Worm (Caenorhabditis elegans) whole organism, L2 larva: ENCODE data around the gene enu-3.2.

ENCODE experiments used
- C34F6.9 ChIP-seq: fragments of 150-350 bp; optimal IDR thresholded peaks from 2 replicates; lab custom pipeline; 2014; ENCODE audit warnings: missing biosample characterization, missing genetic modification characterization
- F13H6.1 ChIP-seq: sonication (generic microtip); optimal IDR thresholded peaks from 2 replicates; lab custom pipeline; 2016; ENCODE audit warnings: missing genetic modification characterization, missing compliant biosample characterization
- ZK546.5 ChIP-seq: sonication (generic microtip); optimal IDR thresholded peaks from 2 replicates; lab custom pipeline; 2017; ENCODE audit warnings: missing biosample characterization, missing genetic modification characterization
- alr-1 ChIP-seq: fragments of 150-350 bp; optimal IDR thresholded peaks from 2 replicates; lab custom pipeline; 2014; ENCODE audit warnings: missing biosample characterization, missing genetic modification characterization
- aly-2 ChIP-seq: fragments of 150-350 bp; optimal IDR thresholded peaks from 2 replicates; lab custom pipeline; 2014; ENCODE audit warnings: missing biosample characterization, missing genetic modification characterization
- ceh-82 ChIP-seq: fragments of 150-350 bp; optimal IDR thresholded peaks from 2 replicates; lab custom pipeline; 2014; ENCODE audit warnings: missing biosample characterization, missing genetic modification characterization
- crh-2 ChIP-seq: sonication (generic microtip); optimal IDR thresholded peaks from 2 replicates; lab custom pipeline; 2017; ENCODE audit warnings: missing biosample characterization, missing genetic modification characterization
- dmd-4 ChIP-seq: sonication (generic microtip); optimal IDR thresholded peaks from 2 replicates; lab custom pipeline; 2017; ENCODE audit warnings: missing biosample characterization, missing genetic modification characterization
- elt-1 ChIP-seq: fragments of 150-350 bp; optimal IDR thresholded peaks from 2 replicates; lab custom pipeline; 2014; ENCODE audit warnings: missing biosample characterization, missing genetic modification characterization
- elt-3 ChIP-seq: sonication (generic microtip); optimal IDR thresholded peaks from 2 replicates; lab custom pipeline; 2017; ENCODE audit warnings: missing biosample characterization, missing genetic modification characterization
- fos-1 ChIP-seq: fragments of 150-350 bp; optimal IDR thresholded peaks from 2 replicates; lab custom pipeline; 2014; ENCODE audit warnings: missing biosample characterization, missing genetic modification characterization
- gmeb-1 ChIP-seq: fragments of 150-350 bp; optimal IDR thresholded peaks from 2 replicates; lab custom pipeline; 2014; ENCODE audit warnings: missing biosample characterization, missing genetic modification characterization
- lin-11 ChIP-seq: fragments of 150-350 bp; sonication (generic microtip); optimal IDR thresholded peaks from 2 replicates; lab custom pipeline; 2014; ENCODE audit warnings: missing biosample characterization, missing genetic modification characterization, inconsistent platforms, mixed read lengths
- lin-39 ChIP-seq: fragments of 150-350 bp; optimal IDR thresholded peaks from 2 replicates; lab custom pipeline; 2014; ENCODE audit warnings: missing biosample characterization, missing genetic modification reagents, missing genetic modification characterization
- lsy-2 ChIP-seq, 2 experiments: fragments of 150-350 bp in 1 of 2; sonication (generic microtip) in 1 of 2; optimal IDR thresholded peaks; 2 replicates each; lab custom pipeline; 2014 to 2017; ENCODE audit warnings: missing biosample characterization in 2 of 2, missing genetic modification characterization in 2 of 2
- mdl-1 ChIP-seq, 2 experiments: fragments of 150-350 bp in 1 of 2; sonication (generic microtip) in 1 of 2; optimal IDR thresholded peaks; 2 replicates each; lab custom pipeline; 2017; ENCODE audit warnings: missing biosample characterization in 2 of 2, missing genetic modification characterization in 2 of 2
- nhr-10 ChIP-seq: sonication (generic microtip); optimal IDR thresholded peaks from 2 replicates; lab custom pipeline; 2017; ENCODE audit warnings: missing biosample characterization, missing genetic modification characterization
- nhr-11 ChIP-seq: fragments of 150-350 bp; optimal IDR thresholded peaks from 2 replicates; lab custom pipeline; 2014; ENCODE audit warnings: missing biosample characterization, missing genetic modification characterization
- nhr-21 ChIP-seq: fragments of 150-350 bp; optimal IDR thresholded peaks from 2 replicates; lab custom pipeline; 2014; ENCODE audit warnings: missing biosample characterization, missing genetic modification characterization
- nhr-23 ChIP-seq: fragments of 150-350 bp; optimal IDR thresholded peaks from 2 replicates; lab custom pipeline; 2014; ENCODE audit warnings: missing biosample characterization, missing genetic modification reagents, missing genetic modification characterization
- nhr-77 ChIP-seq: fragments of 150-350 bp; optimal IDR thresholded peaks from 2 replicates; lab custom pipeline; 2014; ENCODE audit warnings: missing biosample characterization, missing genetic modification characterization
- sem-4 ChIP-seq: fragments of 150-350 bp; optimal IDR thresholded peaks from 2 replicates; lab custom pipeline; 2014; ENCODE audit warnings: missing biosample characterization, missing genetic modification reagents, missing genetic modification characterization
- skn-1 ChIP-seq: sonication (generic microtip); optimal IDR thresholded peaks from 2 replicates; lab custom pipeline; 2017; ENCODE audit warnings: missing biosample characterization, missing genetic modification characterization
- sma-3 ChIP-seq: sonication (generic microtip); optimal IDR thresholded peaks from 2 replicates; lab custom pipeline; 2016; ENCODE audit warnings: missing genetic modification reagents, missing genetic modification characterization, missing compliant biosample characterization
- sma-9 ChIP-seq, 2 experiments: fragments of 150-350 bp in 1 of 2; sonication (generic microtip) in 1 of 2; optimal IDR thresholded peaks; 2 replicates each; lab custom pipeline; 2014 to 2016; ENCODE audit warnings: missing genetic modification characterization in 2 of 2, mild to moderate bottlenecking in 1 of 2, missing biosample characterization in 1 of 2, missing compliant biosample characterization in 1 of 2, missing genetic modification reagents in 1 of 2, moderate library complexity in 1 of 2
- snpc-4 ChIP-seq: fragments of 150-350 bp; optimal IDR thresholded peaks from 2 replicates; lab custom pipeline; 2014; ENCODE audit warnings: missing biosample characterization, missing genetic modification characterization
- unc-55 ChIP-seq: fragments of 150-350 bp; sonication (generic microtip); optimal IDR thresholded peaks from 3 replicates; lab custom pipeline; 2014; ENCODE audit warnings: missing biosample characterization, missing genetic modification reagents, missing genetic modification characterization
- unc-62 ChIP-seq: fragments of 150-350 bp; optimal IDR thresholded peaks from 2 replicates; lab custom pipeline; 2014; ENCODE audit warnings: missing biosample characterization, missing genetic modification reagents, missing genetic modification characterization
- zag-1 ChIP-seq: fragments of 150-350 bp; optimal IDR thresholded peaks from 2 replicates; lab custom pipeline; 2014; ENCODE audit warnings: missing biosample characterization, missing genetic modification characterization
- ztf-1 ChIP-seq: fragments of 200-800 bp; sonication (Bioruptor generic); conservative IDR thresholded peaks from 2 replicates; pipeline ENCODE4 v1.3.6; 2022; ENCODE audit warnings: missing genetic modification characterization, missing compliant biosample characterization
- ztf-11 ChIP-seq: sonication (generic microtip); optimal IDR thresholded peaks from 2 replicates; lab custom pipeline; 2017; ENCODE audit warnings: missing biosample characterization, missing genetic modification characterization

enu-3.2 gene

ce11 chrIII:4811195-4811594, 26.2 kb upstream of the enu-3.2 start, which contains the start of gene C38D4.7:
TSS of gene C38D4.7 (minus strand) at chrIII:4811295.
- no peak for TF ChIP-seq C34F6.9
- TF ChIP-seq alr-1 (tag; lab: Kevin White, UChicago) = no peak
- no peak for TF ChIP-seq sem-4 (tag; lab: Kevin White, UChicago)
- TF ChIP-seq ceh-82 (tag; lab: Kevin White, UChicago) = no peak
- no peak for TF ChIP-seq F13H6.1 (tag; lab: Kevin White, UChicago)
- TF ChIP-seq dmd-4 (tag; lab: Kevin White, UChicago) = no peak
- TF ChIP-seq lsy-2 (tag; optimal IDR thresholded peaks at IDR 0.05; lab: Kevin White, UChicago) = no peak
- no peak for TF ChIP-seq nhr-23 (tag; lab: Kevin White, UChicago)
- no peak for TF ChIP-seq crh-2 (tag; lab: Kevin White, UChicago)
- TF ChIP-seq gmeb-1 (tag; lab: Kevin White, UChicago) = no peak
- no peak for TF ChIP-seq ztf-1 (GFP tag; lab: Robert Waterston, UW)
- TF ChIP-seq lin-11 (tag; lab: Kevin White, UChicago) = no peak
- TF ChIP-seq sma-3 (GFP tag; lab: Kevin White, UChicago) = no peak

ce11 chrIII:4809526-4810153, 24.6 kb upstream of the enu-3.2 start, which contains the start of gene pal-1:
TSS of gene pal-1 (minus strand) at chrIII:4809576.
- TF ChIP-seq C34F6.9 = no peak
- no peak for TF ChIP-seq snpc-4 (tag; lab: Kevin White, UChicago)
- TF ChIP-seq nhr-21 = no peak
- TF ChIP-seq ztf-1 (GFP tag; lab: Robert Waterston, UW) = no peak
- no peak for TF ChIP-seq sma-9 (GFP tag; optimal IDR thresholded peaks at IDR 0.05; lab: Kevin White, UChicago)
- TF ChIP-seq sma-9 (tag; optimal IDR thresholded peaks at IDR 0.05; lab: Kevin White, UChicago) = no peak
- TF ChIP-seq elt-1 = no peak
- no peak for TF ChIP-seq lsy-2 (tag; optimal IDR thresholded peaks at IDR 0.05; lab: Kevin White, UChicago)
- TF ChIP-seq nhr-23 (tag; lab: Kevin White, UChicago) = no peak
- no peak for TF ChIP-seq skn-1
- no peak for TF ChIP-seq gmeb-1 (tag; lab: Kevin White, UChicago)
- TF ChIP-seq ztf-11 (tag; lab: Kevin White, UChicago) = no peak
- TF ChIP-seq nhr-11 (tag; lab: Kevin White, UChicago) = no peak
- no peak for TF ChIP-seq dmd-4 (tag; lab: Kevin White, UChicago)
- no peak for TF ChIP-seq unc-62
- no peak for TF ChIP-seq ceh-82 (tag; lab: Kevin White, UChicago)

ce11 chrIII:4808089-4808488, 23.1 kb upstream of the enu-3.2 start:
- TF ChIP-seq sem-4 (tag; lab: Kevin White, UChicago) (no peak), nhr-11 (tag; lab: Kevin White, UChicago) (no peak), aly-2 (tag; lab: Kevin White, UChicago) (no peak), elt-3 (tag; lab: Kevin White, UChicago) (no peak), lsy-2 (tag; optimal IDR thresholded peaks at IDR 0.05; lab: Kevin White, UChicago) (peak in 1 of 2 experiments; percentile 63), ceh-82 (tag; lab: Kevin White, UChicago) (no peak), mdl-1 (tag; optimal IDR thresholded peaks at IDR 0.05; lab: Kevin White, UChicago) (no peak), nhr-10 (no peak), skn-1 (no peak)

ce11 chrIII:4806345-4806744, 21.3 kb upstream of the enu-3.2 start:
- no peak for TF ChIP-seq lin-39 (tag; lab: Kevin White, UChicago)
- TF ChIP-seq unc-55 (GFP tag; lab: Kevin White, UChicago) = no peak

ce11 chrIII:4802707-4803106, 17.7 kb upstream of the enu-3.2 start, which contains the start of gene metl-5:
TSS of gene metl-5 (plus strand) at chrIII:4803007.
- TF ChIP-seq ceh-82 (tag; lab: Kevin White, UChicago) (no peak), unc-55 (GFP tag; lab: Kevin White, UChicago) (no peak), nhr-10 (no peak), dmd-4 (tag; lab: Kevin White, UChicago) (no peak), ZK546.5 (no peak), sem-4 (tag; lab: Kevin White, UChicago) (no peak), lsy-2 (tag; optimal IDR thresholded peaks at IDR 0.05; lab: Kevin White, UChicago) (no peak), nhr-23 (tag; lab: Kevin White, UChicago) (no peak), nhr-77 (no peak)
- TF ChIP-seq, all 48 proteins: peak for 0

- peak; percentile 26 for TF ChIP-seq fos-1 (tag; lab: Kevin White, UChicago)
- no peak for TF ChIP-seq sma-3 (GFP tag; lab: Kevin White, UChicago)
- TF ChIP-seq nhr-77 = no peak
- no peak for TF ChIP-seq zag-1 (tag; lab: Kevin White, UChicago)
These were observed 11.5 kb upstream of the enu-3.2 start, which contains the start of gene tag-325 for ce11 chrIII:4796536-4796935. TSS of gene tag-325 (plus strand) at chrIII:4796836.
